Worm (Caenorhabditis elegans) whole organism, midembryonic: Measurements from ENCODE around the gene Y105C5B.1413.

Experiments
- klf-2 ChIP-seq: fragments of 200-800 bp; sonication (Bioruptor generic); conservative IDR thresholded peaks from 2 replicates; pipeline ENCODE4 v1.3.6; 2022; ENCODE audit warnings: missing genetic modification reagents, missing genetic modification characterization, missing compliant biosample characterization
- med-1 ChIP-seq: sonication (generic microtip); optimal IDR thresholded peaks from 2 replicates; lab custom pipeline; 2017; ENCODE audit warnings: missing genetic modification characterization, mild to moderate bottlenecking, missing compliant biosample characterization, antibody characterized with exemption, missing genetic modification reagents; ENCODE audit not compliant: insufficient read depth
- tab-1 ChIP-seq: fragments of 200-800 bp; sonication (Bioruptor generic); IDR thresholded peaks from 2 replicates; pipeline ENCODE4 v1.3.6; 2022; ENCODE audit warnings: missing genetic modification characterization, missing compliant biosample characterization
- ztf-23 ChIP-seq: fragments of 200-800 bp; sonication (Bioruptor generic); IDR thresholded peaks from 2 replicates; pipeline ENCODE4 v1.3.6; 2022; ENCODE audit warnings: missing genetic modification reagents, missing genetic modification characterization, missing compliant biosample characterization
- ztf-29 ChIP-seq: fragments of 200-800 bp; sonication (Bioruptor generic); IDR thresholded peaks from 2 replicates; pipeline ENCODE4 v1.3.6; 2022; ENCODE audit warnings: missing genetic modification reagents, missing genetic modification characterization, missing compliant biosample characterization

DNA sequence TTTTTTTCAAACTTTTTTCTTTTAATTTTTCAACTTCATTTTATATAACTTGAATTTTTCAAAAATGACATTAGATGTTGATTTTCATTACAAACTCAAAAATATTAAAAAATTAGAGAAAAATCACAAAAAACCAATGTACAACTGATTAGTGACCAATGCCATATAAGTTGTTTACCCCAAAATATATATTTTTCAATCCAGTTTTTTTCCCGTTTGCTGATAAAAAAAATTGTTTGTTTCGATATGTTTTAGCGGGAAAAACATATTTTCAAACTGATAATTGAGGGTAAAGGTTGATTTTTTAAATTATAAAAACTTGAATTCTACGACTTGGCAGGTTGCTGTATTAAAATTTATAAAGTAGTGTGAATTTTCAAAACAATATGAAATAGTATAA, 7.6 kb downstream of the Y105C5B.1413 start:
- TF ChIP-seq med-1 (GFP tag; lab: Kevin White, UChicago) = no peak
- no peak for TF ChIP-seq ztf-29
- TF ChIP-seq tab-1 (GFP tag; lab: Robert Waterston, UW) = no peak
- no peak for TF ChIP-seq ztf-23
- TF ChIP-seq klf-2 (GFP tag; lab: Robert Waterston, UW) = no peak
